Worm (Caenorhabditis elegans) whole organism, early embryonic: Measurements from ENCODE around the gene C02B8.12.

Experiments used
- aly-1 ChIP-seq: sonication (generic microtip); optimal IDR thresholded peaks from 2 replicates; lab custom pipeline; 2016; ENCODE audit warnings: missing genetic modification characterization, missing compliant biosample characterization
- ama-1 ChIP-seq: fragments of 150-350 bp; optimal IDR thresholded peaks from 2 replicates; lab custom pipeline; 2014
- ceh-13 ChIP-seq: fragments of 200-800 bp; sonication (Bioruptor generic); optimal IDR thresholded peaks from 2 replicates; lab custom pipeline; 2018; ENCODE audit warnings: mild to moderate bottlenecking, missing genetic modification characterization, missing compliant biosample characterization
- ceh-36 ChIP-seq: sonication (generic microtip); optimal IDR thresholded peaks from 2 replicates; lab custom pipeline; 2016; ENCODE audit warnings: missing genetic modification characterization, inconsistent platforms, missing compliant biosample characterization
- ets-7 ChIP-seq: sonication (generic microtip); optimal IDR thresholded peaks from 2 replicates; lab custom pipeline; 2016; ENCODE audit warnings: missing genotype, missing genetic modification characterization, missing compliant biosample characterization
- flt-1 ChIP-seq: fragments of 200-800 bp; sonication (Bioruptor generic); IDR thresholded peaks from 2 replicates; pipeline ENCODE4 v1.3.6; 2022; ENCODE audit warnings: missing genetic modification characterization, missing compliant biosample characterization
- hmg-4 ChIP-seq: fragments of 200-800 bp; sonication (Bioruptor generic); optimal IDR thresholded peaks from 2 replicates; lab custom pipeline; 2018; ENCODE audit warnings: mild to moderate bottlenecking, missing genetic modification characterization, missing compliant biosample characterization
- pes-1 ChIP-seq: fragments of 200-800 bp; sonication (Bioruptor generic); IDR thresholded peaks from 2 replicates; pipeline ENCODE4 v1.3.6; 2022; ENCODE audit warnings: missing genetic modification reagents, missing genetic modification characterization, missing compliant biosample characterization
- sea-1 ChIP-seq: fragments of 200-800 bp; sonication (Bioruptor generic); conservative IDR thresholded peaks from 2 replicates; pipeline ENCODE4 v1.3.6; 2022; ENCODE audit warnings: missing genetic modification characterization, missing compliant biosample characterization
- tbx-11 ChIP-seq: fragments of 200-800 bp; sonication (Bioruptor generic); IDR thresholded peaks from 2 replicates; pipeline ENCODE4 v1.3.6; 2022; ENCODE audit warnings: missing genetic modification characterization, missing compliant biosample characterization
- tbx-37 ChIP-seq: fragments of 200-800 bp; sonication (Bioruptor generic); conservative IDR thresholded peaks from 2 replicates; pipeline ENCODE4 v1.3.6; 2022; ENCODE audit warnings: missing genetic modification reagents, missing genetic modification characterization, missing compliant biosample characterization
- tra-4 ChIP-seq: sonication (generic microtip); optimal IDR thresholded peaks from 2 replicates; lab custom pipeline; 2017; ENCODE audit warnings: missing genetic modification characterization, missing compliant biosample characterization

DNA sequence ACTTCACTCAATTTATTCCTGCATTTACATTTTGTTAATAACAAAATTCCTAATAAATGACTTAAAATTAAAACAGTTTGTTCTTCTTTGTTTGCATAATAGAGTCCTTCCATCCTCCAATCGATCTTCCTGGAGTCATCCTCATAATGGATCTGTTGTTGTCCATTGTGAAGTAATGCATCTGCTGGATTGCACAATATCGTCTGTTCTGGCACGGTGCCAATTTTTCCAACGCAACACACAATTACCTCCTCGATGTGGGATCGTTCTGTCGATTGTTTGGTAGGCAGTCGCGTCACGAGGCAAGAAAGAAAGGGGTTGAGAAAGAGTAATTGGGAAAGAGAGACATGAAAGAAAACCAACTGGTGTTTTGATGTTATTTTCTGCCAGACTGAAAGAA is 36.8 kb upstream of the C02B8.12 start:
- TF ChIP-seq hmg-4 (GFP tag; lab: Kevin White, UChicago) (no peak), ama-1 (lab: Kevin White, UChicago) (peak; percentile 86), ets-7 (tag; lab: Kevin White, UChicago) (no peak), ceh-13 (GFP tag; lab: Kevin White, UChicago) (no peak), ceh-36 (tag; lab: Kevin White, UChicago) (no peak), tbx-11 (GFP tag; lab: Robert Waterston, UW) (no peak), tbx-37 (GFP tag; lab: Robert Waterston, UW) (no peak), tra-4 (tag; lab: Kevin White, UChicago) (no peak), aly-1 (no peak), flt-1 (no peak), pes-1 (GFP tag; lab: Robert Waterston, UW) (no peak), sea-1 (GFP tag; lab: Robert Waterston, UW) (0 out of 2 replicates have a peak, but pooled peaks have one; percentile 16)
